Worm (Caenorhabditis elegans) whole organism, late embryonic: Measurements from ENCODE around the gene trx-3.

Experiments used
- C38D4.7 ChIP-seq: fragments of 200-800 bp; sonication (Bioruptor generic); optimal IDR thresholded peaks from 2 replicates; lab custom pipeline; 2018; ENCODE audit warnings: mild to moderate bottlenecking, missing genetic modification characterization, moderate library complexity, missing compliant biosample characterization
- F13H6.1 ChIP-seq: sonication (generic microtip); optimal IDR thresholded peaks from 2 replicates; lab custom pipeline; 2016; ENCODE audit warnings: missing genetic modification characterization, missing compliant biosample characterization
- T23F11.4 ChIP-seq: fragments of 200-800 bp; sonication (Bioruptor generic); optimal IDR thresholded peaks from 2 replicates; lab custom pipeline; 2018; ENCODE audit warnings: mild to moderate bottlenecking, missing genetic modification characterization, missing compliant biosample characterization
- Y22D7AL.16 ChIP-seq: sonication (generic microtip); optimal IDR thresholded peaks from 2 replicates; lab custom pipeline; 2016; ENCODE audit warnings: missing genetic modification characterization, missing compliant biosample characterization
- ahr-1 ChIP-seq: sonication (generic microtip); optimal IDR thresholded peaks from 2 replicates; lab custom pipeline; 2016; ENCODE audit warnings: missing genetic modification characterization, missing compliant biosample characterization
- ceh-18 ChIP-seq: sonication (generic microtip); optimal IDR thresholded peaks from 2 replicates; lab custom pipeline; 2016; ENCODE audit warnings: missing genetic modification characterization, missing compliant biosample characterization
- ceh-48 ChIP-seq: sonication (generic microtip); optimal IDR thresholded peaks from 2 replicates; lab custom pipeline; 2016; ENCODE audit warnings: missing genetic modification characterization, inconsistent platforms, missing compliant biosample characterization
- che-1 ChIP-seq: sonication (generic microtip); optimal IDR thresholded peaks from 2 replicates; lab custom pipeline; 2016; ENCODE audit warnings: mild to moderate bottlenecking, missing genetic modification characterization, missing compliant biosample characterization
- dve-1 ChIP-seq: sonication (generic microtip); optimal IDR thresholded peaks from 2 replicates; lab custom pipeline; 2017; ENCODE audit warnings: antibody characterized with exemption, mild to moderate bottlenecking, missing genetic modification characterization, missing compliant biosample characterization
- elt-2 ChIP-seq: sonication (generic microtip); optimal IDR thresholded peaks from 2 replicates; lab custom pipeline; 2016; ENCODE audit warnings: missing genetic modification reagents, missing genetic modification characterization, missing compliant biosample characterization
- elt-4 ChIP-seq: sonication (generic microtip); optimal IDR thresholded peaks from 2 replicates; lab custom pipeline; 2016; ENCODE audit warnings: missing genetic modification characterization, missing compliant biosample characterization
- fax-1 ChIP-seq: sonication (generic microtip); optimal IDR thresholded peaks from 2 replicates; lab custom pipeline; 2016; ENCODE audit warnings: missing genotype, missing genetic modification characterization, missing compliant biosample characterization
- fkh-10 ChIP-seq: fragments of 150-350 bp; optimal IDR thresholded peaks from 2 replicates; lab custom pipeline; 2014; ENCODE audit warnings: missing biosample characterization, missing genetic modification reagents, missing genetic modification characterization
- fkh-6 ChIP-seq: sonication (generic microtip); optimal IDR thresholded peaks from 2 replicates; lab custom pipeline; 2016; ENCODE audit warnings: missing genetic modification characterization, missing compliant biosample characterization
- hlh-13 ChIP-seq: fragments of 200-800 bp; sonication (Bioruptor generic); optimal IDR thresholded peaks from 2 replicates; lab custom pipeline; 2018; ENCODE audit warnings: mild to moderate bottlenecking, missing genetic modification characterization, missing compliant biosample characterization
- hlh-6 ChIP-seq: sonication (generic microtip); optimal IDR thresholded peaks from 2 replicates; lab custom pipeline; 2016; ENCODE audit warnings: missing genotype, missing genetic modification characterization, missing compliant biosample characterization
- lim-6 ChIP-seq: sonication (generic microtip); optimal IDR thresholded peaks from 2 replicates; lab custom pipeline; 2016; ENCODE audit warnings: missing genetic modification characterization, missing compliant biosample characterization
- nfya-1 ChIP-seq: sonication (generic microtip); optimal IDR thresholded peaks from 2 replicates; lab custom pipeline; 2017; ENCODE audit warnings: missing genetic modification characterization, mild to moderate bottlenecking, missing compliant biosample characterization, antibody characterized with exemption, moderate library complexity
- nhr-232 ChIP-seq: sonication (generic microtip); optimal IDR thresholded peaks from 2 replicates; lab custom pipeline; 2016; ENCODE audit warnings: missing genetic modification characterization, missing compliant biosample characterization
- rnt-1 ChIP-seq: sonication (generic microtip); optimal IDR thresholded peaks from 2 replicates; lab custom pipeline; 2016; ENCODE audit warnings: missing genetic modification characterization, missing compliant biosample characterization
- sdc-2 ChIP-seq: sonication (generic microtip); optimal IDR thresholded peaks from 2 replicates; lab custom pipeline; 2016; ENCODE audit warnings: missing genotype, missing genetic modification characterization, missing compliant biosample characterization
- syd-9 ChIP-seq: sonication (generic microtip); optimal IDR thresholded peaks from 2 replicates; lab custom pipeline; 2016; ENCODE audit warnings: mild to moderate bottlenecking, missing genetic modification characterization, moderate library complexity, missing compliant biosample characterization
- ztf-16 ChIP-seq: sonication (generic microtip); optimal IDR thresholded peaks from 2 replicates; lab custom pipeline; 2017; ENCODE audit warnings: missing genetic modification characterization, missing compliant biosample characterization

trx-3 gene

DNA sequence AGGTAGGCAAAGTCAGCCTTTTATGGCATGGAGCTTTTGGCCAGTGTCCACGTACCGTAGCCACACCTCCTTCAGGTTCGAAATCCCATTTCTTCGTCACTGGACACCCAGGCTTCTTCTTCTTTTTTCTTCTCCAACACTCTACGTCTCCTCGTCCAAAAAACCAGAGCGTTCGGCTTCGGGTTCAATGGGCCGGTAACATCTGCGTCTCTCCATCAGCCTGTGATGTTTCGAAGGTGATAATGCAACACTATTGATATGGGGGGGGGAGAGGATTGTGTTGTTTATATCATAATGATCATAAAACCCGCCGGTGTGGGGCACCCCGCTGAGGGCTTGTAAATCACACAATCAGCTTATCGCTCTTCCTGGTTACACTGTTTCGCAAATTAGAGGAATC, 38.1 kb downstream of the trx-3 start, which contains the start of gene ZK180.6:
Gene ZK180.6 (minus strand): TSS at position 101 of the 400 bp plus-strand sequence.
- no peak for TF ChIP-seq fax-1
- TF ChIP-seq ztf-16 (tag; lab: Kevin White, UChicago), result no peak
- TF ChIP-seq che-1 (tag; lab: Kevin White, UChicago), result no peak
- no peak for TF ChIP-seq rnt-1 (tag; lab: Kevin White, UChicago)
- no peak for TF ChIP-seq Y22D7AL.16 (tag; lab: Kevin White, UChicago)
- TF ChIP-seq ahr-1 (tag; lab: Kevin White, UChicago), result no peak

- TF ChIP-seq sdc-2 (tag; lab: Kevin White, UChicago) (no peak), nhr-232 (tag; lab: Kevin White, UChicago) (no peak), syd-9 (tag; lab: Kevin White, UChicago) (no peak)
Measured at ce11 chrIV:4526028-4526427, 39.2 kb downstream of the trx-3 start.

ce11 chrIV:4526724-4527123, 39.9 kb downstream of the trx-3 start:
- TF ChIP-seq elt-2 (tag; lab: Kevin White, UChicago) (no peak), dve-1 (tag; lab: Kevin White, UChicago) (peak; percentile 54)

ce11 chrIV:4530170-4530569, 43.3 kb downstream of the trx-3 start, which contains the start of gene ZK185.3:
Gene ZK185.3 (minus strand): TSS chrIV:4530432.
- TF ChIP-seq lim-6 (tag; lab: Kevin White, UChicago) (no peak), T23F11.4 (GFP tag; lab: Kevin White, UChicago) (no peak), elt-2 (tag; lab: Kevin White, UChicago) (peak; percentile 94), hlh-6 (no peak), fkh-10 (no peak), F13H6.1 (no peak)

ce11 chrIV:4533025-4533424, 46.2 kb downstream of the trx-3 start, which contains the start of gene ZK185.4:
Gene ZK185.4 (minus strand): TSS chrIV:4533125.
- TF ChIP-seq ceh-48 (no peak), nfya-1 (tag; lab: Kevin White, UChicago) (no peak), fkh-6 (tag; lab: Kevin White, UChicago) (no peak), ceh-18 (tag; lab: Kevin White, UChicago) (no peak), fkh-10 (no peak), elt-4 (tag; lab: Kevin White, UChicago) (no peak), hlh-13 (GFP tag; lab: Kevin White, UChicago) (no peak)

- no peak for TF ChIP-seq C38D4.7
- no peak for TF ChIP-seq dve-1 (tag; lab: Kevin White, UChicago)
- TF ChIP-seq fkh-6 (tag; lab: Kevin White, UChicago), result no peak
Measured at ce11 chrIV:4536247-4536646, 49.4 kb downstream of the trx-3 start, which contains the start of gene ZK185.2. Gene ZK185.2 (plus strand): TSS chrIV:4536547.
